Worm (Caenorhabditis elegans) whole organism, L1 larva: ENCODE results near the gene B0280.11.
"Not testable (repeated sequence)": the region's sequence is repeated elsewhere in the genome, so short reads cannot be mapped to it uniquely, and the experiment has no call there.

Experiments used
- C34B4.2 ChIP-seq: sonication (generic microtip); optimal IDR thresholded peaks from 2 replicates; lab custom pipeline; 2017; ENCODE audit warnings: mild to moderate bottlenecking, missing genetic modification characterization, missing compliant biosample characterization
- ama-1 ChIP-seq: fragments of 150-350 bp; optimal IDR thresholded peaks from 2 replicates; lab custom pipeline; 2014
- ces-1 ChIP-seq: fragments of 150-350 bp; optimal IDR thresholded peaks from 2 replicates; lab custom pipeline; 2014; ENCODE audit warnings: missing biosample characterization, missing genetic modification reagents, missing genetic modification characterization
- ets-5 ChIP-seq: fragments of 200-800 bp; sonication (Bioruptor generic); IDR thresholded peaks from 2 replicates; pipeline ENCODE4 v1.3.6; 2022; ENCODE audit warnings: missing genetic modification characterization, missing compliant biosample characterization
- lin-13 ChIP-seq: fragments of 150-350 bp; optimal IDR thresholded peaks from 2 replicates; lab custom pipeline; 2014; ENCODE audit warnings: missing biosample characterization, missing genetic modification reagents, missing genetic modification characterization
- lin-14 ChIP-seq: fragments of 200-800 bp; sonication (Bioruptor generic); optimal IDR thresholded peaks from 2 replicates; lab custom pipeline; 2018; ENCODE audit warnings: mild to moderate bottlenecking, missing genetic modification characterization, moderate library complexity, missing compliant biosample characterization
- lin-39 ChIP-seq: fragments of 150-350 bp; optimal IDR thresholded peaks from 2 replicates; lab custom pipeline; 2014; ENCODE audit warnings: missing biosample characterization, missing genetic modification reagents, missing genetic modification characterization
- mdl-1 ChIP-seq, 2 experiments: fragments of 150-350 bp; optimal IDR thresholded peaks; 2 replicates each; lab custom pipeline; 2014 to 2017; ENCODE audit warnings: missing biosample characterization in 2 of 2, missing genetic modification characterization in 2 of 2, inconsistent platforms in 1 of 2
- nhr-237 ChIP-seq: fragments of 150-350 bp; optimal IDR thresholded peaks from 2 replicates; lab custom pipeline; 2014; ENCODE audit warnings: missing biosample characterization, missing genetic modification characterization
- nhr-85 ChIP-seq: sonication (generic microtip); peaks from one replicate; lab custom pipeline; 2016; ENCODE audit warnings: missing genetic modification characterization, inconsistent platforms, missing compliant biosample characterization
- pag-3 ChIP-seq: sonication (generic microtip); optimal IDR thresholded peaks from 2 replicates; lab custom pipeline; 2017; ENCODE audit warnings: missing genetic modification characterization, mild to moderate bottlenecking, missing compliant biosample characterization, antibody characterized with exemption, borderline replicate concordance; ENCODE audit not compliant: insufficient read depth
- snpc-4 ChIP-seq: fragments of 150-350 bp; optimal IDR thresholded peaks from 2 replicates; lab custom pipeline; 2014; ENCODE audit warnings: missing biosample characterization, missing genetic modification characterization

DNA sequence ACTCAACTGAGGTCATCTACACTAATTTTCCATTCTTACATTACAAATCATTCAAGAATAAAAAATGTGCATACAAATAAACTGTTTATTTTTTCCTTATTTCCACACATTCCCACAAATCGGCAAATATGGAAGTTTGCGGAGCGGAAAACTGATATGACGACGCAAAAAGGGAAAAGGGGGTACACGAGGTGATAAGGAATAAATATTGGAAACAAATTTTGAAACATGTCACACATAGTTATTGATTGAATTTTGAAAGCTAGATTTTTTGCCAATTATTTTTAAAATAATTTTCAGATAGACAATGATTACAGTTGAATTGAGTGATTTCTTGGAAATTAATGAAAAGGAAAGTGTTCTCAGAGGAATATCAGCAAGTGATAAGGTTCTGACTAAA lies 9.5 kb downstream of the B0280.11 start, which contains the start of gene viro-2:
- TF ChIP-seq ces-1 (GFP tag; lab: Kevin White, UChicago); mdl-1 (tag; optimal IDR thresholded peaks at IDR 0.05; lab: Kevin White, UChicago); ama-1 (lab: Kevin White, UChicago); lin-14 (GFP tag; lab: Kevin White, UChicago); lin-13 (GFP tag; lab: Kevin White, UChicago); snpc-4 (tag; lab: Kevin White, UChicago); nhr-85 (tag; lab: Kevin White, UChicago); ets-5 (GFP tag; lab: Robert Waterston, UW); lin-39 (tag; lab: Kevin White, UChicago); C34B4.2; nhr-237 (tag; lab: Kevin White, UChicago); pag-3 (tag; lab: Kevin White, UChicago): not testable (repeated sequence)
